Worm (Caenorhabditis elegans): ENCODE data around the gene idpb-3.

Gene idpb-3

DNA sequence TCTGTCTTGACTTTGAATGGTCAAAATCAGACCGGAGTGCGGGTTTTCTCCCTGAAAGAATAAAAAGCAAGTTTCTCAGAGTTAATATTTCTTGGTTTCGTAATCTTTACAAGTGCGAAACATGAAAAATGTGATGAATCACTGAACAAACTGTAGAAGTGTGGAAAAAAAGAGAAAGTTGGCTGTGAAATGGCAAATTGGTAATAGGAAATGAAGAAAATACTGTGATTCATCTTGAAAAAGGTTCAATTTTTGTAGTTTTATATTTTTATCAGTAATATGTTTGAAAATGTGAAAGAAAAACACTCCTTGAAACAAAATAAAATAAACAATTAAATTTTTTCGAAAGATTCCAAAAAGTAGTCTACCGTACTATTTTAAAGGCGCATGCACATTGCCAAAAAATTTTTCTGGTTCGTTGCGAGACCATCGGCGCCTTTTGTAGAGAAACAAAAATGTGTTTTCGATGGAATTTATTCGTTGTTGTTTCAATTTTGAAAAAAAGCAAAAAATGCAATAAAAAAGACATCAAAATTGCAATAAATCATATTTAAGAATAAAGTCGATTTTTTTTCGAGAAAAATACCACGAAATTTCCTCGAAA, 9.9 kb downstream of the idpb-3 start, which contains the start of gene pld-1:
Gene pld-1 (minus strand): TSS at position 51 of the 604 bp plus-strand sequence.
- no peak for TF ChIP-seq blmp-1 (tag; optimal IDR thresholded peaks at IDR 0.05; ENCODE audit: insufficient read depth)
- no peak for TF ChIP-seq lsy-2 (tag; optimal IDR thresholded peaks at IDR 0.05)
- TF ChIP-seq ceh-16 (tag; optimal IDR thresholded peaks at IDR 0.05), result no peak
- no peak for TF ChIP-seq sma-9 (GFP tag; optimal IDR thresholded peaks at IDR 0.05)
- TF ChIP-seq sma-9 (tag; optimal IDR thresholded peaks at IDR 0.05), result no peak
- no peak for TF ChIP-seq elt-3 (tag; optimal IDR thresholded peaks at IDR 0.05)
- TF ChIP-seq Y55F3AM.14 (GFP tag; optimal IDR thresholded peaks at IDR 0.05), result no peak
- no peak for TF ChIP-seq peb-1 (tag; optimal IDR thresholded peaks at IDR 0.05)
- no peak for TF ChIP-seq unc-55 (GFP tag; optimal IDR thresholded peaks at IDR 0.05)
- no peak for TF ChIP-seq mdl-1 (tag; optimal IDR thresholded peaks at IDR 0.05)
- TF ChIP-seq sma-3 (GFP tag; optimal IDR thresholded peaks at IDR 0.05), result no peak
- TF ChIP-seq skn-1 (tag; optimal IDR thresholded peaks at IDR 0.05), result no peak
- TF ChIP-seq lin-13 (GFP tag; optimal IDR thresholded peaks at IDR 0.05), result no peak
- no peak for TF ChIP-seq gmeb-1 (tag; optimal IDR thresholded peaks at IDR 0.05)
- no peak for TF ChIP-seq nhr-11 (tag; optimal IDR thresholded peaks at IDR 0.05)
- TF ChIP-seq elt-1 (tag; optimal IDR thresholded peaks at IDR 0.05), result no peak
- TF ChIP-seq ztf-4 (tag; optimal IDR thresholded peaks at IDR 0.05), result no peak
- no peak for TF ChIP-seq alr-1 (tag; optimal IDR thresholded peaks at IDR 0.05)
- no peak for TF ChIP-seq nhr-237 (tag; optimal IDR thresholded peaks at IDR 0.05)
- TF ChIP-seq nhr-77 (tag; optimal IDR thresholded peaks at IDR 0.05), result no peak

- peak; percentile 46 for TF ChIP-seq fos-1 (tag; optimal IDR thresholded peaks at IDR 0.05)
- TF ChIP-seq sma-3 (GFP tag; optimal IDR thresholded peaks at IDR 0.05), result no peak
- no peak for TF ChIP-seq mdl-1 (tag; optimal IDR thresholded peaks at IDR 0.05)
Observed at ce11 chrII:5086143-5086542, 15.5 kb downstream of the idpb-3 start.

- TF ChIP-seq fos-1 (tag; optimal IDR thresholded peaks at IDR 0.05), result peak; percentile 45
- no peak for TF ChIP-seq lin-13 (GFP tag; optimal IDR thresholded peaks at IDR 0.05)
Observed at ce11 chrII:5085450-5085849, 16.2 kb downstream of the idpb-3 start, which contains the start of gene txt-9. txt-9 (plus strand) TSS chrII:5085785.

- TF ChIP-seq lin-13 (GFP tag; optimal IDR thresholded peaks at IDR 0.05), result no peak
- peak; percentile 31 for TF ChIP-seq fos-1 (tag; optimal IDR thresholded peaks at IDR 0.05)
Observed at ce11 chrII:5084225-5084624, 17.4 kb downstream of the idpb-3 start.

DNA sequence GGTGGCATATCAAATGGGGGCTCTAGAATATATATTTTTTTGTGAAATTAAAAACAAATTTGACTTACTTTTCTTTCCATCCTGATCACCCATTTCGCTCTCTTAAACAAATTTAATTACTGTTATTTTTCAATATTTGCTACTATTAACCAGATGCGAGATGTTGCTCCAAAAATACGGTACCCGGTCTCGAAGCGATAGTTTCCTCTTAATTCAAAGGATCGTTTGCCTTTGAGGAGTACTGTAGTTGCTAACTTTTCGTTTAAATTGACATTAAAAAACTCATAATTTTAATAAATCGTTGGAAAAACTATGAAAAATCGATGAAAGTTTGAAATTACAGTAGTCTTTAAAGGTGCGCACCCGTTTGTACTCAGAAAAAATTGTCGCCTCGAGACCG, 18.3 kb downstream of the idpb-3 start, which contains the start of gene C04G6.4:
Gene C04G6.4 (minus strand): TSS at position 101 of the 400 bp plus-strand sequence.
- TF ChIP-seq lin-13 (GFP tag; optimal IDR thresholded peaks at IDR 0.05) (no peak), unc-39 (tag; optimal IDR thresholded peaks at IDR 0.05) (no peak), unc-55 (GFP tag; optimal IDR thresholded peaks at IDR 0.05) (no peak), skn-1 (tag; optimal IDR thresholded peaks at IDR 0.05) (no peak), sma-9 (GFP tag; optimal IDR thresholded peaks at IDR 0.05) (no peak), sma-9 (tag; optimal IDR thresholded peaks at IDR 0.05) (no peak), mdl-1 (tag; optimal IDR thresholded peaks at IDR 0.05) (no peak), lsy-2 (tag; optimal IDR thresholded peaks at IDR 0.05) (no peak), mab-5 (tag; optimal IDR thresholded peaks at IDR 0.05) (no peak), ztf-1 (GFP tag; conservative IDR thresholded peaks at IDR 0.05) (no peak), fos-1 (tag; optimal IDR thresholded peaks at IDR 0.05) (no peak), nhr-129 (tag; optimal IDR thresholded peaks at IDR 0.05) (no peak)

ce11 chrII:5081124-5081913, 20.3 kb downstream of the idpb-3 start, which contains the start of gene dsh-2:
dsh-2 (minus strand) TSS chrII:5081174.
- no peak for TF ChIP-seq ztf-4 (tag; optimal IDR thresholded peaks at IDR 0.05)
- TF ChIP-seq nhr-25 (tag; optimal IDR thresholded peaks at IDR 0.05), result peak; percentile 85
- no peak for TF ChIP-seq nhr-11 (tag; optimal IDR thresholded peaks at IDR 0.05)
- peak; percentile 46 for TF ChIP-seq nhr-6 (tag; optimal IDR thresholded peaks at IDR 0.05)
- TF ChIP-seq nhr-77 (tag; optimal IDR thresholded peaks at IDR 0.05), result no peak
- peak; percentile 38 for TF ChIP-seq sma-9 (GFP tag; optimal IDR thresholded peaks at IDR 0.05)
- no peak for TF ChIP-seq sma-9 (tag; optimal IDR thresholded peaks at IDR 0.05)
- no peak for TF ChIP-seq nhr-23 (tag; optimal IDR thresholded peaks at IDR 0.05)
- no peak for TF ChIP-seq unc-62 (GFP tag; optimal IDR thresholded peaks at IDR 0.05)
- peak; percentile 76 for TF ChIP-seq crh-2 (tag; optimal IDR thresholded peaks at IDR 0.05)
- TF ChIP-seq peb-1 (tag; optimal IDR thresholded peaks at IDR 0.05), result no peak
- no peak for TF ChIP-seq mab-5 (tag; optimal IDR thresholded peaks at IDR 0.05)
- no peak for TF ChIP-seq unc-39 (tag; optimal IDR thresholded peaks at IDR 0.05)
- no peak for TF ChIP-seq aly-2 (tag; optimal IDR thresholded peaks at IDR 0.05)
- TF ChIP-seq ama-1 (optimal IDR thresholded peaks at IDR 0.05), result no peak
- TF ChIP-seq blmp-1 (tag; optimal IDR thresholded peaks at IDR 0.05; ENCODE audit: insufficient read depth), result no peak
- no peak for TF ChIP-seq elt-1 (tag; optimal IDR thresholded peaks at IDR 0.05)
- TF ChIP-seq lin-39 (tag; optimal IDR thresholded peaks at IDR 0.05), result no peak
- no peak for TF ChIP-seq nhr-10 (tag; optimal IDR thresholded peaks at IDR 0.05)
- TF ChIP-seq F13H6.1 (tag; optimal IDR thresholded peaks at IDR 0.05), result peak; percentile 18
- no peak for TF ChIP-seq mbf-1 (tag; optimal IDR thresholded peaks at IDR 0.05)
- TF ChIP-seq mdl-1 (tag; optimal IDR thresholded peaks at IDR 0.05), result no peak
- no peak for TF ChIP-seq dmd-4 (tag; optimal IDR thresholded peaks at IDR 0.05)
- peak; percentile 43 for TF ChIP-seq sma-3 (GFP tag; optimal IDR thresholded peaks at IDR 0.05)
- peak; percentile 41 for TF ChIP-seq ceh-16 (tag; optimal IDR thresholded peaks at IDR 0.05)
- TF ChIP-seq nhr-237 (tag; optimal IDR thresholded peaks at IDR 0.05), result no peak
- TF ChIP-seq lin-11 (tag; optimal IDR thresholded peaks at IDR 0.05), result no peak
